Worm (Caenorhabditis elegans) whole organism, late embryonic: ENCODE data around the gene F28A10.5.

Source experiments
- C38D4.7 ChIP-seq: fragments of 200-800 bp; sonication (Bioruptor generic); optimal IDR thresholded peaks from 2 replicates; lab custom pipeline; 2018; ENCODE audit warnings: mild to moderate bottlenecking, missing genetic modification characterization, moderate library complexity, missing compliant biosample characterization
- K09A11.1 ChIP-seq: sonication (generic microtip); optimal IDR thresholded peaks from 2 replicates; lab custom pipeline; 2017; ENCODE audit warnings: antibody characterized with exemption, mild to moderate bottlenecking, missing genetic modification characterization, missing compliant biosample characterization; ENCODE audit not compliant: insufficient read depth
- T23F11.4 ChIP-seq: fragments of 200-800 bp; sonication (Bioruptor generic); optimal IDR thresholded peaks from 2 replicates; lab custom pipeline; 2018; ENCODE audit warnings: mild to moderate bottlenecking, missing genetic modification characterization, missing compliant biosample characterization
- ahr-1 ChIP-seq: sonication (generic microtip); optimal IDR thresholded peaks from 2 replicates; lab custom pipeline; 2016; ENCODE audit warnings: missing genetic modification characterization, missing compliant biosample characterization
- ama-1 ChIP-seq: fragments of 150-350 bp; optimal IDR thresholded peaks from 2 replicates; lab custom pipeline; 2014
- ceh-18 ChIP-seq: sonication (generic microtip); optimal IDR thresholded peaks from 2 replicates; lab custom pipeline; 2016; ENCODE audit warnings: missing genetic modification characterization, missing compliant biosample characterization
- ceh-19 ChIP-seq: fragments of 200-800 bp; sonication (Bioruptor generic); optimal IDR thresholded peaks from 2 replicates; lab custom pipeline; 2018; ENCODE audit warnings: mild to moderate bottlenecking, missing genetic modification characterization, missing compliant biosample characterization
- ceh-2 ChIP-seq: sonication (generic microtip); optimal IDR thresholded peaks from 2 replicates; lab custom pipeline; 2016; ENCODE audit warnings: missing genotype, missing genetic modification characterization, missing compliant biosample characterization
- ceh-24 ChIP-seq: sonication (generic microtip); optimal IDR thresholded peaks from 2 replicates; lab custom pipeline; 2016; ENCODE audit warnings: mild to moderate bottlenecking, missing genetic modification characterization, missing compliant biosample characterization
- ceh-30 ChIP-seq: fragments of 150-350 bp; optimal IDR thresholded peaks from 2 replicates; lab custom pipeline; 2014; ENCODE audit warnings: missing biosample characterization, missing genetic modification characterization
- ceh-31 ChIP-seq: sonication (generic microtip); optimal IDR thresholded peaks from 2 replicates; lab custom pipeline; 2016; ENCODE audit warnings: missing genetic modification characterization, missing compliant biosample characterization
- che-1 ChIP-seq: sonication (generic microtip); optimal IDR thresholded peaks from 2 replicates; lab custom pipeline; 2016; ENCODE audit warnings: mild to moderate bottlenecking, missing genetic modification characterization, missing compliant biosample characterization
- dmd-4 ChIP-seq: sonication (generic microtip); optimal IDR thresholded peaks from 2 replicates; lab custom pipeline; 2016; ENCODE audit warnings: borderline replicate concordance, missing genetic modification characterization, missing compliant biosample characterization
- dve-1 ChIP-seq: sonication (generic microtip); optimal IDR thresholded peaks from 2 replicates; lab custom pipeline; 2017; ENCODE audit warnings: antibody characterized with exemption, mild to moderate bottlenecking, missing genetic modification characterization, missing compliant biosample characterization
- elt-2 ChIP-seq: sonication (generic microtip); optimal IDR thresholded peaks from 2 replicates; lab custom pipeline; 2016; ENCODE audit warnings: missing genetic modification reagents, missing genetic modification characterization, missing compliant biosample characterization
- elt-4 ChIP-seq: sonication (generic microtip); optimal IDR thresholded peaks from 2 replicates; lab custom pipeline; 2016; ENCODE audit warnings: missing genetic modification characterization, missing compliant biosample characterization
- ets-4 ChIP-seq: sonication (generic microtip); optimal IDR thresholded peaks from 2 replicates; lab custom pipeline; 2016; ENCODE audit warnings: missing genetic modification characterization, missing compliant biosample characterization
- fkh-6 ChIP-seq: sonication (generic microtip); optimal IDR thresholded peaks from 2 replicates; lab custom pipeline; 2016; ENCODE audit warnings: missing genetic modification characterization, missing compliant biosample characterization
- hlh-15 ChIP-seq: sonication (generic microtip); optimal IDR thresholded peaks from 2 replicates; lab custom pipeline; 2016; ENCODE audit warnings: missing genetic modification characterization, missing compliant biosample characterization
- lim-6 ChIP-seq: sonication (generic microtip); optimal IDR thresholded peaks from 2 replicates; lab custom pipeline; 2016; ENCODE audit warnings: missing genetic modification characterization, missing compliant biosample characterization
- madf-2 ChIP-seq: sonication (generic microtip); optimal IDR thresholded peaks from 2 replicates; lab custom pipeline; 2017; ENCODE audit warnings: missing genetic modification characterization, missing compliant biosample characterization
- nfya-1 ChIP-seq: sonication (generic microtip); optimal IDR thresholded peaks from 2 replicates; lab custom pipeline; 2017; ENCODE audit warnings: missing genetic modification characterization, mild to moderate bottlenecking, missing compliant biosample characterization, antibody characterized with exemption, moderate library complexity
- nhr-11 ChIP-seq: fragments of 150-350 bp; optimal IDR thresholded peaks from 2 replicates; lab custom pipeline; 2014; ENCODE audit warnings: missing biosample characterization, missing genetic modification characterization
- nhr-232 ChIP-seq: sonication (generic microtip); optimal IDR thresholded peaks from 2 replicates; lab custom pipeline; 2016; ENCODE audit warnings: missing genetic modification characterization, missing compliant biosample characterization
- pat-9 ChIP-seq: fragments of 200-800 bp; sonication (Bioruptor generic); optimal IDR thresholded peaks from 2 replicates; lab custom pipeline; 2018; ENCODE audit warnings: mild to moderate bottlenecking, missing genetic modification characterization, moderate library complexity, missing compliant biosample characterization
- pax-1 ChIP-seq: fragments of 150-350 bp; optimal IDR thresholded peaks from 2 replicates; lab custom pipeline; 2014; ENCODE audit warnings: missing biosample characterization, missing genetic modification characterization
- pha-4 ChIP-seq: fragments of 150-350 bp; optimal IDR thresholded peaks from 2 replicates; lab custom pipeline; 2018; ENCODE audit warnings: missing biosample characterization, missing genetic modification reagents, missing genetic modification characterization
- rnt-1 ChIP-seq: sonication (generic microtip); optimal IDR thresholded peaks from 2 replicates; lab custom pipeline; 2016; ENCODE audit warnings: missing genetic modification characterization, missing compliant biosample characterization
- sdc-2 ChIP-seq: sonication (generic microtip); optimal IDR thresholded peaks from 2 replicates; lab custom pipeline; 2016; ENCODE audit warnings: missing genotype, missing genetic modification characterization, missing compliant biosample characterization
- sox-4 ChIP-seq: sonication (generic microtip); optimal IDR thresholded peaks from 2 replicates; lab custom pipeline; 2017; ENCODE audit warnings: mild to moderate bottlenecking, missing genetic modification characterization, inconsistent platforms, missing compliant biosample characterization
- tbx-2 ChIP-seq: sonication (generic microtip); optimal IDR thresholded peaks from 2 replicates; lab custom pipeline; 2016; ENCODE audit warnings: missing genetic modification characterization, missing compliant biosample characterization
- unc-42 ChIP-seq: sonication (generic microtip); optimal IDR thresholded peaks from 2 replicates; lab custom pipeline; 2016; ENCODE audit warnings: missing genotype, missing genetic modification characterization, missing compliant biosample characterization
- zip-5 ChIP-seq: sonication (generic microtip); optimal IDR thresholded peaks from 2 replicates; lab custom pipeline; 2016; ENCODE audit warnings: missing genetic modification characterization, missing compliant biosample characterization

F28A10.5 gene

ce11 chrII:812917-813316 is 37.5 kb downstream of the F28A10.5 start, which contains the start of gene F46F5.5:
Gene F46F5.5, minus strand, starts transcription at chrII:813017.
- no peak for TF ChIP-seq hlh-15 (tag; lab: Kevin White, UChicago)
- no peak for TF ChIP-seq ceh-30
- no peak for TF ChIP-seq pax-1 (tag; lab: Kevin White, UChicago)
- no peak for TF ChIP-seq C38D4.7 (GFP tag; lab: Kevin White, UChicago)
- no peak for TF ChIP-seq ceh-19 (GFP tag; lab: Kevin White, UChicago)
- no peak for TF ChIP-seq fkh-6 (tag; lab: Kevin White, UChicago)
- no peak for TF ChIP-seq sox-4 (tag; lab: Kevin White, UChicago)
- TF ChIP-seq che-1 (tag; lab: Kevin White, UChicago) = no peak
- TF ChIP-seq T23F11.4 (GFP tag; lab: Kevin White, UChicago) = no peak
- TF ChIP-seq nhr-232 = no peak
- no peak for TF ChIP-seq sdc-2 (tag; lab: Kevin White, UChicago)
- TF ChIP-seq elt-2 (tag; lab: Kevin White, UChicago) = no peak
- no peak for TF ChIP-seq elt-4 (tag; lab: Kevin White, UChicago)

- no peak for TF ChIP-seq sox-4 (tag; lab: Kevin White, UChicago)
- no peak for TF ChIP-seq hlh-15 (tag; lab: Kevin White, UChicago)
- no peak for TF ChIP-seq ceh-31
- TF ChIP-seq lim-6 = no peak
- TF ChIP-seq rnt-1 (tag; lab: Kevin White, UChicago) = no peak
- no peak for TF ChIP-seq ceh-18 (tag; lab: Kevin White, UChicago)
- no peak for TF ChIP-seq dve-1
- no peak for TF ChIP-seq ama-1 (lab: Kevin White, UChicago)
- no peak for TF ChIP-seq nfya-1 (tag; lab: Kevin White, UChicago)
- no peak for TF ChIP-seq ceh-2 (tag; lab: Kevin White, UChicago)
- TF ChIP-seq sdc-2 (tag; lab: Kevin White, UChicago) = no peak
Observed at ce11 chrII:808457-808856, 42.0 kb downstream of the F28A10.5 start, which contains the start of gene F46F5.11. Gene F46F5.11, plus strand, starts transcription at chrII:808757.

- TF ChIP-seq pha-4 (tag; lab: Kevin White, UChicago) (no peak), dmd-4 (tag; lab: Kevin White, UChicago) (no peak), tbx-2 (tag; lab: Kevin White, UChicago) (no peak), pat-9 (tag; lab: Kevin White, UChicago) (no peak), ama-1 (lab: Kevin White, UChicago) (no peak), unc-42 (tag; lab: Kevin White, UChicago) (no peak)
Observed at ce11 chrII:803009-803408, 47.5 kb downstream of the F28A10.5 start, which contains the start of gene F46F5.13. Gene F46F5.13, plus strand, starts transcription at chrII:803309.

- TF ChIP-seq ahr-1 (no peak), fkh-6 (tag; lab: Kevin White, UChicago) (no peak), K09A11.1 (tag; lab: Kevin White, UChicago) (no peak), zip-5 (tag; lab: Kevin White, UChicago) (no peak), pha-4 (tag; lab: Kevin White, UChicago) (no peak), ceh-24 (tag; lab: Kevin White, UChicago) (no peak), madf-2 (tag; lab: Kevin White, UChicago) (no peak), ets-4 (no peak), elt-4 (tag; lab: Kevin White, UChicago) (no peak), nhr-11 (tag; lab: Kevin White, UChicago) (no peak), unc-42 (tag; lab: Kevin White, UChicago) (no peak)
Observed at ce11 chrII:799700-800099, 50.8 kb downstream of the F28A10.5 start, which contains the start of gene F46F5.14. Gene F46F5.14, plus strand, starts transcription at chrII:800000.
